Worm (Caenorhabditis elegans): ENCODE measurements around the gene C38C3.3.
A peak's percentile ranks its signal among the peaks of the same experiment; 100 is the strongest.

Gene C38C3.3

ce11 chrV:1471078-1471969 is 24.1 kb upstream of the C38C3.3 start (continued):
- TF ChIP-seq nhr-11 (tag; optimal IDR thresholded peaks at IDR 0.05) (no peak), ceh-9 (tag; optimal IDR thresholded peaks at IDR 0.05) (no peak), nhr-67 (tag; optimal IDR thresholded peaks at IDR 0.05) (no peak), snpc-4 (tag; optimal IDR thresholded peaks at IDR 0.05) (peak; percentile 10), eor-1 (tag; optimal IDR thresholded peaks at IDR 0.05) (no peak), lin-39 (tag; optimal IDR thresholded peaks at IDR 0.05) (peak; percentile 35), nhr-25 (tag; optimal IDR thresholded peaks at IDR 0.05) (no peak), ceh-16 (tag; optimal IDR thresholded peaks at IDR 0.05) (no peak), pha-4 (tag; optimal IDR thresholded peaks at IDR 0.05) (peak; percentile 74), daf-12 (tag; optimal IDR thresholded peaks at IDR 0.05) (no peak), nhr-12 (tag; optimal IDR thresholded peaks at IDR 0.05) (no peak), hmg-11 (tag; optimal IDR thresholded peaks at IDR 0.05) (no peak)

- TF ChIP-seq lin-15B (tag; optimal IDR thresholded peaks at IDR 0.05) (no peak), ama-1 (optimal IDR thresholded peaks at IDR 0.05) (no peak), nhr-25 (tag; optimal IDR thresholded peaks at IDR 0.05) (no peak), lsy-12 (tag; optimal IDR thresholded peaks at IDR 0.05) (no peak), mml-1 (tag; optimal IDR thresholded peaks at IDR 0.05) (no peak)
Measured at ce11 chrV:1471977-1472376, 23.5 kb upstream of the C38C3.3 start.

DNA sequence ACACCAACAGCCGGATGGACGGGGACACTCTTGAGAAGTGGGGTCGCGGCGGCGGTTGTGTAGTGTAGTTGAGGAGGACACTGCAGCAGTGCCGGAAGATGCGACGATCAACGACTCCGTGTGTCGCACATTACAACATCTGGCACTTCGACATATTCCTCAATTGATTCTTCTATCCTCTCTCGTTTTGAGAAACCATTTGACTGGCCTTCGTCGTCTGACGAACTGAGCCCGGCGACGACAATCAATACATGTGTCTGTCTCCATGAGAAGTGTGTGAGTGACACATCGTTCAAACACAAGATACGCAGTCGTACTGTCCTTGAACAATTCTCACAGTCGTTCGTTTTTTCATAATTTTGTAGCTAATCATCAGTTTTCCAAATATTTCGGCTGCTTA is 22.9 kb upstream of the C38C3.3 start:
- peak; percentile 57 for TF ChIP-seq nhr-25 (tag; optimal IDR thresholded peaks at IDR 0.05)
- TF ChIP-seq lin-39 (tag; optimal IDR thresholded peaks at IDR 0.05), result peak; percentile 7
- TF ChIP-seq snpc-4 (tag; optimal IDR thresholded peaks at IDR 0.05), result no peak

DNA sequence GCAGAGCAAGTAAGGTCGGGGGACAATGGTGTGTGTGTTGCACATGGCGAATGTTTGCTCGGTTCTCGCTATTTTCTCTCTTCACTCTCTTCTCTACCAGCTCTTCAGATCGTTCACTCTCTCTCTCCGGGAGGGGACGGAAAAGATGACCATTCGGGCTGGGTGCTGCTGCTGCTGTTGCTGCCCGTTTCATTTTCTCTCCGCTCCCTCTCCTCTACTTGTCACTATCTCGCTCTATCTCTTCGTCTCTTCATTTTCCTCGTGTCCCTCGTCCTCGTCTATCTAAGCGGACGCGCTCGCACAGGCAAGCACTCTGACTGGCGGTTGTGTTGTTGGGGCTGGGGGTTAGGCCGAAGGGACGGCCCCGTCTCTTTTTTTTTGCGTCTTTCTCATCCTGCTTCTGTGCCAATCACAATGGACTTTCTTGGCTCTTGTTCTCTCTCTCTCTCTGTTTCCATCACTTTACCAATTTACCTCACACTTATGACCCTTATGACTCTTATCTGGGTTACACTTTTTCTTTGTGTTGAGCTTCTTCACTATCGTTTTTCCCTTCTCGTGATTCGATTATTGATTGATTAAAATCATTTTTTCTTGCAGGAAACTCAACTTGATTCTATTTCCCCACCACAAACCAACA is 20.8 kb upstream of the C38C3.3 start, which contains the start of the genes F53E2.2 and unc-60:
F53E2.2 (plus strand) TSS at position 601 of the 640 bp plus-strand sequence.
unc-60 (plus strand) TSS at position 601 of the 640 bp plus-strand sequence.
- no peak for TF ChIP-seq tbx-2 (tag; optimal IDR thresholded peaks at IDR 0.05)
- no peak for TF ChIP-seq eor-1 (tag; optimal IDR thresholded peaks at IDR 0.05)
- peak; percentile 57 for TF ChIP-seq elt-2 (tag; optimal IDR thresholded peaks at IDR 0.05)
- TF ChIP-seq mdl-1 (tag; optimal IDR thresholded peaks at IDR 0.05), result no peak
- no peak for TF ChIP-seq daf-12 (tag; optimal IDR thresholded peaks at IDR 0.05)
- no peak for TF ChIP-seq zag-1 (tag; optimal IDR thresholded peaks at IDR 0.05)
- no peak for TF ChIP-seq jun-1 (tag; optimal IDR thresholded peaks at IDR 0.05)
- TF ChIP-seq egl-5 (tag; optimal IDR thresholded peaks at IDR 0.05), result peak; percentile 17
- no peak for TF ChIP-seq nhr-28 (tag; optimal IDR thresholded peaks at IDR 0.05)
- TF ChIP-seq nhr-67 (tag; optimal IDR thresholded peaks at IDR 0.05), result no peak
- TF ChIP-seq ztf-11 (tag; optimal IDR thresholded peaks at IDR 0.05), result no peak
- TF ChIP-seq elt-1 (tag; optimal IDR thresholded peaks at IDR 0.05), result peak; percentile 10
- TF ChIP-seq lin-39 (tag; optimal IDR thresholded peaks at IDR 0.05), result peak; percentile 24
- TF ChIP-seq fkh-2 (tag; optimal IDR thresholded peaks at IDR 0.05), result no peak
- peak; percentile 47 for TF ChIP-seq unc-62 (GFP tag; optimal IDR thresholded peaks at IDR 0.05)
- TF ChIP-seq nhr-237 (tag; optimal IDR thresholded peaks at IDR 0.05), result no peak
- no peak for TF ChIP-seq nhr-77 (tag; optimal IDR thresholded peaks at IDR 0.05)
- TF ChIP-seq nfya-1 (tag; optimal IDR thresholded peaks at IDR 0.05; ENCODE audit: insufficient read depth), result peak; percentile 89
- TF ChIP-seq lsy-12 (tag; optimal IDR thresholded peaks at IDR 0.05), result peak; percentile 54
- TF ChIP-seq unc-39 (tag; optimal IDR thresholded peaks at IDR 0.05), result no peak
- TF ChIP-seq hmg-11 (tag; optimal IDR thresholded peaks at IDR 0.05), result peak; percentile 92
- TF ChIP-seq fkh-10 (GFP tag; optimal IDR thresholded peaks at IDR 0.05), result peak; percentile 21
- no peak for TF ChIP-seq elt-3 (tag; optimal IDR thresholded peaks at IDR 0.05)
- no peak for TF ChIP-seq ztf-4 (tag; optimal IDR thresholded peaks at IDR 0.05)
- TF ChIP-seq mml-1 (tag; optimal IDR thresholded peaks at IDR 0.05), result no peak
- peak; percentile 60 for TF ChIP-seq ama-1 (optimal IDR thresholded peaks at IDR 0.05)
- peak; percentile 8 for TF ChIP-seq snpc-4 (tag; optimal IDR thresholded peaks at IDR 0.05)
- TF ChIP-seq ceh-9 (tag; optimal IDR thresholded peaks at IDR 0.05), result no peak
- peak; percentile 9 for TF ChIP-seq nhr-43 (tag; optimal IDR thresholded peaks at IDR 0.05; ENCODE audit: poor library complexity, severe bottlenecking)
- no peak for TF ChIP-seq pqm-1 (tag; optimal IDR thresholded peaks at IDR 0.05)
- TF ChIP-seq aly-2 (tag; optimal IDR thresholded peaks at IDR 0.05), result no peak
- peak; percentile 43 for TF ChIP-seq lin-15B (tag; optimal IDR thresholded peaks at IDR 0.05)
- TF ChIP-seq R02D3.7 (tag; optimal IDR thresholded peaks at IDR 0.05), result no peak
- no peak for TF ChIP-seq ceh-82 (tag; optimal IDR thresholded peaks at IDR 0.05)
- TF ChIP-seq nhr-12 (tag; optimal IDR thresholded peaks at IDR 0.05), result no peak
- peak; percentile 75 for TF ChIP-seq pha-4 (tag; optimal IDR thresholded peaks at IDR 0.05)
- TF ChIP-seq sea-2 (GFP tag; optimal IDR thresholded peaks at IDR 0.05), result no peak
- no peak for TF ChIP-seq nhr-25 (tag; optimal IDR thresholded peaks at IDR 0.05)
- no peak for TF ChIP-seq ZK546.5 (tag; optimal IDR thresholded peaks at IDR 0.05)
- TF ChIP-seq nhr-11 (tag; optimal IDR thresholded peaks at IDR 0.05), result no peak
- no peak for TF ChIP-seq nhr-76 (tag; optimal IDR thresholded peaks at IDR 0.05)
- no peak for TF ChIP-seq ceh-16 (tag; optimal IDR thresholded peaks at IDR 0.05)
